Worm (Caenorhabditis elegans) whole organism, young adult: ENCODE measurements around the gene ZK1307.7.

Experiments
- F57C9.4 ChIP-seq: sonication (generic microtip); optimal IDR thresholded peaks from 2 replicates; lab custom pipeline; 2017; ENCODE audit warnings: mild to moderate bottlenecking, missing genetic modification characterization, missing compliant biosample characterization
- Y95B8A.8 ChIP-seq: fragments of 200-800 bp; sonication (Bioruptor generic); IDR thresholded peaks from 2 replicates; pipeline ENCODE4 v1.3.6; 2022; ENCODE audit warnings: missing genetic modification reagents, missing genetic modification characterization, missing compliant biosample characterization
- aptf-3 ChIP-seq: fragments of 200-800 bp; sonication (Bioruptor generic); IDR thresholded peaks from 2 replicates; pipeline ENCODE4 v1.3.6; 2022; ENCODE audit warnings: missing genetic modification characterization, missing compliant biosample characterization
- ceh-100 ChIP-seq: fragments of 200-800 bp; sonication (Bioruptor generic); IDR thresholded peaks from 2 replicates; pipeline ENCODE4 v1.3.6; 2022; ENCODE audit warnings: missing genetic modification reagents, missing genetic modification characterization, missing compliant biosample characterization
- efl-1 ChIP-seq: fragments of 150-350 bp; optimal IDR thresholded peaks from 2 replicates; lab custom pipeline; 2014; ENCODE audit warnings: missing biosample characterization, missing genetic modification reagents, missing genetic modification characterization
- hlh-12 ChIP-seq: sonication (generic microtip); optimal IDR thresholded peaks from 2 replicates; lab custom pipeline; 2016; ENCODE audit warnings: missing genetic modification characterization, missing compliant biosample characterization
- nhr-80 ChIP-seq: sonication (generic microtip); optimal IDR thresholded peaks from 2 replicates; lab custom pipeline; 2016; ENCODE audit warnings: missing genetic modification characterization, missing compliant biosample characterization
- pha-4 ChIP-seq: fragments of 150-350 bp; sonication (generic microtip); optimal IDR thresholded peaks from 2 replicates; lab custom pipeline; 2014; ENCODE audit warnings: missing biosample characterization, missing genetic modification reagents, missing genetic modification characterization
- unc-130 ChIP-seq: sonication (generic microtip); optimal IDR thresholded peaks from 2 replicates; lab custom pipeline; 2016; ENCODE audit warnings: missing genetic modification reagents, missing genetic modification characterization, missing compliant biosample characterization
- unc-62 ChIP-seq: fragments of 150-350 bp; optimal IDR thresholded peaks from 2 replicates; lab custom pipeline; 2014; ENCODE audit warnings: missing biosample characterization, missing genetic modification reagents, missing genetic modification characterization
- ztf-3 ChIP-seq: fragments of 200-800 bp; sonication (Bioruptor generic); optimal IDR thresholded peaks from 2 replicates; lab custom pipeline; 2018; ENCODE audit warnings: mild to moderate bottlenecking, missing genetic modification characterization, missing compliant biosample characterization

ce11 chrII:9667382-9667781, 31.0 kb downstream of the ZK1307.7 start, which contains the start of gene ZK1320.11:
- TF ChIP-seq unc-130 (GFP tag; lab: Kevin White, UChicago) (no peak), hlh-12 (tag; lab: Kevin White, UChicago) (no peak), ceh-100 (GFP tag; lab: Robert Waterston, UW) (no peak), F57C9.4 (tag; lab: Kevin White, UChicago) (no peak), ztf-3 (GFP tag; lab: Kevin White, UChicago) (no peak), unc-62 (GFP tag; lab: Kevin White, UChicago) (no peak), efl-1 (GFP tag; lab: Kevin White, UChicago) (no peak), nhr-80 (tag; lab: Kevin White, UChicago) (no peak), pha-4 (tag; lab: Kevin White, UChicago) (no peak), aptf-3 (GFP tag; lab: Robert Waterston, UW) (no peak), Y95B8A.8 (no peak)
